Worm (Caenorhabditis elegans) whole organism, L2 larva: ENCODE data around the gene T28H10.2.

Experiments
- C34F6.9 ChIP-seq: fragments of 150-350 bp; optimal IDR thresholded peaks from 2 replicates; lab custom pipeline; 2014; ENCODE audit warnings: missing biosample characterization, missing genetic modification characterization
- F13H6.1 ChIP-seq: sonication (generic microtip); optimal IDR thresholded peaks from 2 replicates; lab custom pipeline; 2016; ENCODE audit warnings: missing genetic modification characterization, missing compliant biosample characterization
- R02D3.7 ChIP-seq: fragments of 150-350 bp; optimal IDR thresholded peaks from 2 replicates; lab custom pipeline; 2014; ENCODE audit warnings: missing biosample characterization, missing genetic modification characterization
- Y55F3AM.14 ChIP-seq: fragments of 200-800 bp; sonication (Bioruptor generic); optimal IDR thresholded peaks from 2 replicates; lab custom pipeline; 2018; ENCODE audit warnings: mild to moderate bottlenecking, missing genetic modification characterization, missing compliant biosample characterization
- ceh-16 ChIP-seq: fragments of 150-350 bp; optimal IDR thresholded peaks from 2 replicates; lab custom pipeline; 2014; ENCODE audit warnings: missing biosample characterization, missing genetic modification characterization
- crh-2 ChIP-seq: sonication (generic microtip); optimal IDR thresholded peaks from 2 replicates; lab custom pipeline; 2017; ENCODE audit warnings: missing biosample characterization, missing genetic modification characterization
- dmd-4 ChIP-seq: sonication (generic microtip); optimal IDR thresholded peaks from 2 replicates; lab custom pipeline; 2017; ENCODE audit warnings: missing biosample characterization, missing genetic modification characterization
- egl-27 ChIP-seq: sonication (generic microtip); optimal IDR thresholded peaks from 3 replicates; lab custom pipeline; 2017; ENCODE audit warnings: missing biosample characterization, missing genetic modification reagents, missing genetic modification characterization
- elt-1 ChIP-seq: fragments of 150-350 bp; optimal IDR thresholded peaks from 2 replicates; lab custom pipeline; 2014; ENCODE audit warnings: missing biosample characterization, missing genetic modification characterization
- elt-3 ChIP-seq: sonication (generic microtip); optimal IDR thresholded peaks from 2 replicates; lab custom pipeline; 2017; ENCODE audit warnings: missing biosample characterization, missing genetic modification characterization
- fos-1 ChIP-seq: fragments of 150-350 bp; optimal IDR thresholded peaks from 2 replicates; lab custom pipeline; 2014; ENCODE audit warnings: missing biosample characterization, missing genetic modification characterization
- gmeb-1 ChIP-seq: fragments of 150-350 bp; optimal IDR thresholded peaks from 2 replicates; lab custom pipeline; 2014; ENCODE audit warnings: missing biosample characterization, missing genetic modification characterization
- lin-13 ChIP-seq: fragments of 150-350 bp; optimal IDR thresholded peaks from 2 replicates; lab custom pipeline; 2014; ENCODE audit warnings: missing biosample characterization, missing genetic modification reagents, missing genetic modification characterization
- lsy-2 ChIP-seq, 2 experiments: fragments of 150-350 bp in 1 of 2; sonication (generic microtip) in 1 of 2; optimal IDR thresholded peaks; 2 replicates each; lab custom pipeline; 2014 to 2017; ENCODE audit warnings: missing biosample characterization in 2 of 2, missing genetic modification characterization in 2 of 2
- mab-5 ChIP-seq: fragments of 150-350 bp; optimal IDR thresholded peaks from 2 replicates; lab custom pipeline; 2014; ENCODE audit warnings: missing biosample characterization, missing genetic modification characterization
- mbf-1 ChIP-seq: sonication (generic microtip); optimal IDR thresholded peaks from 2 replicates; lab custom pipeline; 2017; ENCODE audit warnings: missing biosample characterization, missing genetic modification characterization
- mdl-1 ChIP-seq, 2 experiments: fragments of 150-350 bp in 1 of 2; sonication (generic microtip) in 1 of 2; optimal IDR thresholded peaks; 2 replicates each; lab custom pipeline; 2017; ENCODE audit warnings: missing biosample characterization in 2 of 2, missing genetic modification characterization in 2 of 2
- nhr-11 ChIP-seq: fragments of 150-350 bp; optimal IDR thresholded peaks from 2 replicates; lab custom pipeline; 2014; ENCODE audit warnings: missing biosample characterization, missing genetic modification characterization
- nhr-129 ChIP-seq: fragments of 150-350 bp; optimal IDR thresholded peaks from 2 replicates; lab custom pipeline; 2014; ENCODE audit warnings: missing biosample characterization, missing genetic modification characterization
- nhr-21 ChIP-seq: fragments of 150-350 bp; optimal IDR thresholded peaks from 2 replicates; lab custom pipeline; 2014; ENCODE audit warnings: missing biosample characterization, missing genetic modification characterization
- nhr-23 ChIP-seq: fragments of 150-350 bp; optimal IDR thresholded peaks from 2 replicates; lab custom pipeline; 2014; ENCODE audit warnings: missing biosample characterization, missing genetic modification reagents, missing genetic modification characterization
- nhr-25 ChIP-seq: fragments of 150-350 bp; sonication (generic microtip); optimal IDR thresholded peaks from 3 replicates; lab custom pipeline; 2014; ENCODE audit warnings: missing biosample characterization, missing genetic modification characterization
- nhr-77 ChIP-seq: fragments of 150-350 bp; optimal IDR thresholded peaks from 2 replicates; lab custom pipeline; 2014; ENCODE audit warnings: missing biosample characterization, missing genetic modification characterization
- peb-1 ChIP-seq: fragments of 150-350 bp; optimal IDR thresholded peaks from 2 replicates; lab custom pipeline; 2014; ENCODE audit warnings: missing biosample characterization, missing genetic modification characterization
- sem-4 ChIP-seq: fragments of 150-350 bp; optimal IDR thresholded peaks from 2 replicates; lab custom pipeline; 2014; ENCODE audit warnings: missing biosample characterization, missing genetic modification reagents, missing genetic modification characterization
- skn-1 ChIP-seq: sonication (generic microtip); optimal IDR thresholded peaks from 2 replicates; lab custom pipeline; 2017; ENCODE audit warnings: missing biosample characterization, missing genetic modification characterization
- sma-9 ChIP-seq, 2 experiments: fragments of 150-350 bp in 1 of 2; sonication (generic microtip) in 1 of 2; optimal IDR thresholded peaks; 2 replicates each; lab custom pipeline; 2014 to 2016; ENCODE audit warnings: missing genetic modification characterization in 2 of 2, mild to moderate bottlenecking in 1 of 2, missing biosample characterization in 1 of 2, missing compliant biosample characterization in 1 of 2, missing genetic modification reagents in 1 of 2, moderate library complexity in 1 of 2
- snpc-4 ChIP-seq: fragments of 150-350 bp; optimal IDR thresholded peaks from 2 replicates; lab custom pipeline; 2014; ENCODE audit warnings: missing biosample characterization, missing genetic modification characterization
- unc-39 ChIP-seq: fragments of 150-350 bp; optimal IDR thresholded peaks from 2 replicates; lab custom pipeline; 2014; ENCODE audit warnings: missing biosample characterization, missing genetic modification characterization
- unc-55 ChIP-seq: fragments of 150-350 bp; sonication (generic microtip); optimal IDR thresholded peaks from 3 replicates; lab custom pipeline; 2014; ENCODE audit warnings: missing biosample characterization, missing genetic modification reagents, missing genetic modification characterization
- zag-1 ChIP-seq: fragments of 150-350 bp; optimal IDR thresholded peaks from 2 replicates; lab custom pipeline; 2014; ENCODE audit warnings: missing biosample characterization, missing genetic modification characterization
- ztf-11 ChIP-seq: sonication (generic microtip); optimal IDR thresholded peaks from 2 replicates; lab custom pipeline; 2017; ENCODE audit warnings: missing biosample characterization, missing genetic modification characterization
- ztf-4 ChIP-seq: fragments of 150-350 bp; optimal IDR thresholded peaks from 2 replicates; lab custom pipeline; 2014; ENCODE audit warnings: missing biosample characterization, missing genetic modification characterization

Gene T28H10.2

ce11 chrV:12491070-12491643, 21.6 kb downstream of the T28H10.2 start (continued):
- TF ChIP-seq lsy-2 (tag; optimal IDR thresholded peaks at IDR 0.05; lab: Kevin White, UChicago): peak; percentile 61 to 71
- no peak for TF ChIP-seq unc-55 (GFP tag; lab: Kevin White, UChicago)
- TF ChIP-seq nhr-23 (tag; lab: Kevin White, UChicago): no peak
- TF ChIP-seq snpc-4 (tag; lab: Kevin White, UChicago): peak; percentile 99
- peak; percentile 70 for TF ChIP-seq nhr-25 (tag; lab: Kevin White, UChicago)
- TF ChIP-seq, all 48 proteins: peak for 20

- TF ChIP-seq nhr-129 (tag; lab: Kevin White, UChicago): peak; percentile 44
- no peak for TF ChIP-seq mbf-1 (tag; lab: Kevin White, UChicago)
- peak; percentile 19 for TF ChIP-seq sma-9 (GFP tag; optimal IDR thresholded peaks at IDR 0.05; lab: Kevin White, UChicago)
- no peak for TF ChIP-seq sma-9 (tag; optimal IDR thresholded peaks at IDR 0.05; lab: Kevin White, UChicago)
Observed at ce11 chrV:12488002-12488401, 24.7 kb downstream of the T28H10.2 start.

ce11 chrV:12486934-12487333, 25.8 kb downstream of the T28H10.2 start, which contains the start of gene inx-11:
Gene inx-11 (plus strand): TSS chrV:12487234.
- TF ChIP-seq F13H6.1 (tag; lab: Kevin White, UChicago) (peak; percentile 20), unc-39 (tag; lab: Kevin White, UChicago) (no peak)

- TF ChIP-seq fos-1 (tag; lab: Kevin White, UChicago): no peak
- no peak for TF ChIP-seq gmeb-1 (tag; lab: Kevin White, UChicago)
- no peak for TF ChIP-seq zag-1 (tag; lab: Kevin White, UChicago)
- TF ChIP-seq skn-1: no peak
- no peak for TF ChIP-seq nhr-11 (tag; lab: Kevin White, UChicago)
- TF ChIP-seq nhr-21: no peak
- no peak for TF ChIP-seq peb-1 (tag; lab: Kevin White, UChicago)
- TF ChIP-seq sma-9 (GFP tag; optimal IDR thresholded peaks at IDR 0.05; lab: Kevin White, UChicago): no peak
- no peak for TF ChIP-seq sma-9 (tag; optimal IDR thresholded peaks at IDR 0.05; lab: Kevin White, UChicago)
- no peak for TF ChIP-seq snpc-4 (tag; lab: Kevin White, UChicago)
- TF ChIP-seq egl-27 (tag; lab: Kevin White, UChicago): no peak
- TF ChIP-seq nhr-77 (tag; lab: Kevin White, UChicago): no peak
- no peak for TF ChIP-seq unc-55 (GFP tag; lab: Kevin White, UChicago)
- no peak for TF ChIP-seq ztf-4 (tag; lab: Kevin White, UChicago)
Observed at ce11 chrV:12484585-12484984, 28.2 kb downstream of the T28H10.2 start, which contains the start of gene srt-39. Gene srt-39 (plus strand): TSS chrV:12484885.

- TF ChIP-seq F13H6.1 (tag; lab: Kevin White, UChicago) (peak; percentile 59), R02D3.7 (tag; lab: Kevin White, UChicago) (no peak), sma-9 (GFP tag; optimal IDR thresholded peaks at IDR 0.05; lab: Kevin White, UChicago) (peak; percentile 17), sma-9 (tag; optimal IDR thresholded peaks at IDR 0.05; lab: Kevin White, UChicago) (no peak), skn-1 (no peak), ztf-4 (tag; lab: Kevin White, UChicago) (no peak), lsy-2 (tag; optimal IDR thresholded peaks at IDR 0.05; lab: Kevin White, UChicago) (peak in 1 of 2 experiments; percentile 28), mab-5 (no peak), nhr-129 (tag; lab: Kevin White, UChicago) (peak; percentile 47), ceh-16 (tag; lab: Kevin White, UChicago) (no peak), elt-1 (no peak), ztf-11 (no peak), mdl-1 (tag; optimal IDR thresholded peaks at IDR 0.05; lab: Kevin White, UChicago) (no peak), C34F6.9 (tag; lab: Kevin White, UChicago) (peak; percentile 61), dmd-4 (tag; lab: Kevin White, UChicago) (no peak), crh-2 (no peak), lin-13 (GFP tag; lab: Kevin White, UChicago) (no peak), nhr-77 (tag; lab: Kevin White, UChicago) (no peak), sem-4 (tag; lab: Kevin White, UChicago) (no peak)
Observed at ce11 chrV:12478990-12479389, 33.8 kb downstream of the T28H10.2 start.

ce11 chrV:12478111-12478510, 34.6 kb downstream of the T28H10.2 start, which contains the start of gene atn-1:
Gene atn-1 (plus strand): TSS chrV:12478411.
- TF ChIP-seq gmeb-1 (tag; lab: Kevin White, UChicago): no peak
- TF ChIP-seq sem-4 (tag; lab: Kevin White, UChicago): no peak
- no peak for TF ChIP-seq fos-1 (tag; lab: Kevin White, UChicago)
- no peak for TF ChIP-seq nhr-23 (tag; lab: Kevin White, UChicago)
- no peak for TF ChIP-seq Y55F3AM.14 (GFP tag; lab: Kevin White, UChicago)
- no peak for TF ChIP-seq C34F6.9 (tag; lab: Kevin White, UChicago)
- TF ChIP-seq elt-3 (tag; lab: Kevin White, UChicago): no peak
